Worm (Caenorhabditis elegans) whole organism, L1 larva: ENCODE data around the gene nphp-4.
A peak's percentile ranks its signal among the peaks of the same experiment; 100 is the strongest.

Experiments
- ama-1 ChIP-seq: fragments of 150-350 bp; optimal IDR thresholded peaks from 2 replicates; lab custom pipeline; 2014
- dpl-1 ChIP-seq, 3 experiments: fragments of 150-350 bp in 2 of 3; sonication (generic microtip) in 1 of 3; optimal IDR thresholded peaks; 2 replicates each; lab custom pipeline; 2014 to 2017; ENCODE audit warnings: missing biosample characterization in 3 of 3, missing genetic modification characterization in 3 of 3, missing genetic modification reagents in 3 of 3
- lin-35 ChIP-seq, 2 experiments: fragments of 150-350 bp; optimal IDR thresholded peaks; 2 replicates each; lab custom pipeline; 2014; ENCODE audit warnings: missing biosample characterization in 2 of 2, missing genetic modification characterization in 2 of 2, missing genetic modification reagents in 2 of 2
- lsy-2 ChIP-seq, 2 experiments: fragments of 150-350 bp; optimal IDR thresholded peaks; 2 replicates each; lab custom pipeline; 2014; ENCODE audit warnings: missing biosample characterization in 2 of 2, missing genetic modification characterization in 2 of 2
- nhr-11 ChIP-seq: fragments of 150-350 bp; optimal IDR thresholded peaks from 2 replicates; lab custom pipeline; 2014; ENCODE audit warnings: missing biosample characterization, missing genetic modification characterization
- nhr-28 ChIP-seq: fragments of 150-350 bp; optimal IDR thresholded peaks from 2 replicates; lab custom pipeline; 2014; ENCODE audit warnings: missing biosample characterization, missing genetic modification characterization
- pqm-1 ChIP-seq: sonication (generic microtip); optimal IDR thresholded peaks from 3 replicates; lab custom pipeline; 2017; ENCODE audit warnings: missing biosample characterization, missing genetic modification characterization
- snpc-4 ChIP-seq: fragments of 150-350 bp; optimal IDR thresholded peaks from 2 replicates; lab custom pipeline; 2014; ENCODE audit warnings: missing biosample characterization, missing genetic modification characterization
- sox-4 ChIP-seq: sonication (generic microtip); optimal IDR thresholded peaks from 2 replicates; lab custom pipeline; 2016; ENCODE audit warnings: missing genetic modification characterization, missing compliant biosample characterization
- swsn-7 ChIP-seq: sonication (generic microtip); optimal IDR thresholded peaks from 2 replicates; lab custom pipeline; 2016; ENCODE audit warnings: missing genetic modification characterization, missing compliant biosample characterization
- tbx-2 ChIP-seq: sonication (generic microtip); optimal IDR thresholded peaks from 2 replicates; lab custom pipeline; 2016; ENCODE audit warnings: missing genetic modification characterization, missing compliant biosample characterization
- unc-130 ChIP-seq: fragments of 150-350 bp; optimal IDR thresholded peaks from 2 replicates; lab custom pipeline; 2017; ENCODE audit warnings: missing biosample characterization, missing genetic modification characterization, inconsistent platforms
- unc-62 ChIP-seq: fragments of 150-350 bp; optimal IDR thresholded peaks from 2 replicates; lab custom pipeline; 2014; ENCODE audit warnings: missing biosample characterization, missing genetic modification reagents, missing genetic modification characterization
- ztf-11 ChIP-seq, 2 experiments: sonication (generic microtip); optimal IDR thresholded peaks; 2 replicates each; lab custom pipeline; 2016 to 2017; ENCODE audit warnings: missing genetic modification characterization in 2 of 2, missing biosample characterization in 1 of 2, missing compliant biosample characterization in 1 of 2

- no peak for TF ChIP-seq pqm-1 (tag; lab: Kevin White, UChicago)
- TF ChIP-seq swsn-7 (tag; lab: Kevin White, UChicago): no peak
- TF ChIP-seq snpc-4 (tag; lab: Kevin White, UChicago): no peak
- peak in 1 of 2 experiments; percentile 11 for TF ChIP-seq lsy-2 (tag; optimal IDR thresholded peaks at IDR 0.05; lab: Kevin White, UChicago)
- TF ChIP-seq ztf-11 (tag; optimal IDR thresholded peaks at IDR 0.05; lab: Kevin White, UChicago): no peak
- no peak for TF ChIP-seq unc-62 (GFP tag; lab: Kevin White, UChicago)
- TF ChIP-seq ama-1 (lab: Kevin White, UChicago): no peak
- TF ChIP-seq nhr-28 (tag; lab: Kevin White, UChicago): no peak
- peak; percentile 13 for TF ChIP-seq tbx-2
- no peak for TF ChIP-seq nhr-11 (tag; lab: Kevin White, UChicago)
- no peak for TF ChIP-seq lin-35 (GFP tag; optimal IDR thresholded peaks at IDR 0.05; lab: Kevin White, UChicago)
- TF ChIP-seq unc-130 (tag; lab: Kevin White, UChicago): no peak
- no peak for TF ChIP-seq dpl-1 (GFP tag; optimal IDR thresholded peaks at IDR 0.05; lab: Kevin White, UChicago)
- TF ChIP-seq sox-4 (tag; lab: Kevin White, UChicago): no peak
These were observed 48.2 kb downstream of the nphp-4 start for ce11 chrV:11795352-11795751.
